Worm (Caenorhabditis elegans) whole organism, L1 larva: Measurements from ENCODE around the gene srh-78.

Experiments
- ama-1 ChIP-seq: fragments of 150-350 bp; optimal IDR thresholded peaks from 2 replicates; lab custom pipeline; 2014
- ceh-82 ChIP-seq, 3 experiments: fragments of 150-350 bp in 1 of 3; sonication (generic microtip) in 2 of 3; optimal IDR thresholded peaks; 2 replicates each; lab custom pipeline; 2014 to 2017; ENCODE audit warnings: missing biosample characterization in 3 of 3, missing genetic modification characterization in 3 of 3
- dpl-1 ChIP-seq, 3 experiments: fragments of 150-350 bp in 2 of 3; sonication (generic microtip) in 1 of 3; optimal IDR thresholded peaks; 2 replicates each; lab custom pipeline; 2014 to 2017; ENCODE audit warnings: missing biosample characterization in 3 of 3, missing genetic modification characterization in 3 of 3, missing genetic modification reagents in 3 of 3
- jun-1 ChIP-seq: fragments of 150-350 bp; optimal IDR thresholded peaks from 2 replicates; lab custom pipeline; 2014; ENCODE audit warnings: missing biosample characterization, missing genetic modification reagents, missing genetic modification characterization
- lin-39 ChIP-seq: fragments of 150-350 bp; optimal IDR thresholded peaks from 2 replicates; lab custom pipeline; 2014; ENCODE audit warnings: missing biosample characterization, missing genetic modification reagents, missing genetic modification characterization
- lsy-2 ChIP-seq, 2 experiments: fragments of 150-350 bp; optimal IDR thresholded peaks; 2 replicates each; lab custom pipeline; 2014; ENCODE audit warnings: missing biosample characterization in 2 of 2, missing genetic modification characterization in 2 of 2
- mdl-1 ChIP-seq, 2 experiments: fragments of 150-350 bp; optimal IDR thresholded peaks; 2 replicates each; lab custom pipeline; 2014 to 2017; ENCODE audit warnings: missing biosample characterization in 2 of 2, missing genetic modification characterization in 2 of 2, inconsistent platforms in 1 of 2
- nhr-28 ChIP-seq: fragments of 150-350 bp; optimal IDR thresholded peaks from 2 replicates; lab custom pipeline; 2014; ENCODE audit warnings: missing biosample characterization, missing genetic modification characterization
- nhr-76 ChIP-seq: sonication (generic microtip); optimal IDR thresholded peaks from 2 replicates; lab custom pipeline; 2017; ENCODE audit warnings: missing biosample characterization, missing genetic modification characterization

ce11 chrV:176870-177467, 40.0 kb upstream of the srh-78 start, which contains the start of gene cul-3:
- no peak for TF ChIP-seq nhr-76 (tag; lab: Kevin White, UChicago)
- peak; percentile 59 to 79 (median 78) for TF ChIP-seq dpl-1 (GFP tag; optimal IDR thresholded peaks at IDR 0.05; lab: Kevin White, UChicago)
- TF ChIP-seq lin-39 (tag; lab: Kevin White, UChicago) = peak; percentile 75
- peak; percentile 72 to 77 for TF ChIP-seq lsy-2 (tag; optimal IDR thresholded peaks at IDR 0.05; lab: Kevin White, UChicago)
- TF ChIP-seq ceh-82 (tag; optimal IDR thresholded peaks at IDR 0.05; lab: Kevin White, UChicago) = peak; percentile 58 to 77 (median 67)
- peak in 1 of 2 experiments; percentile 45 for TF ChIP-seq mdl-1 (tag; optimal IDR thresholded peaks at IDR 0.05; lab: Kevin White, UChicago)
- peak; percentile 31 for TF ChIP-seq jun-1 (tag; lab: Kevin White, UChicago)
- TF ChIP-seq ama-1 (lab: Kevin White, UChicago) = no peak
- TF ChIP-seq nhr-28 (tag; lab: Kevin White, UChicago) = no peak
